Worm (Caenorhabditis elegans) whole organism, L3 larva: ENCODE measurements around the gene F26A10.2.

ENCODE experiments used
- R02D3.7 ChIP-seq: fragments of 150-350 bp; optimal IDR thresholded peaks from 2 replicates; lab custom pipeline; 2014; ENCODE audit warnings: missing biosample characterization, missing genetic modification characterization
- ZK546.5 ChIP-seq: sonication (generic microtip); optimal IDR thresholded peaks from 2 replicates; lab custom pipeline; 2017; ENCODE audit warnings: missing biosample characterization, missing genetic modification characterization
- aly-2 ChIP-seq: fragments of 150-350 bp; optimal IDR thresholded peaks from 2 replicates; lab custom pipeline; 2014; ENCODE audit warnings: missing biosample characterization, missing genetic modification characterization
- ama-1 ChIP-seq: fragments of 150-350 bp; optimal IDR thresholded peaks from 2 replicates; lab custom pipeline; 2018
- ceh-28 ChIP-seq: fragments of 150-350 bp; optimal IDR thresholded peaks from 2 replicates; lab custom pipeline; 2014; ENCODE audit warnings: missing biosample characterization, missing genetic modification reagents, missing genetic modification characterization
- ceh-82 ChIP-seq: fragments of 150-350 bp; optimal IDR thresholded peaks from 2 replicates; lab custom pipeline; 2014; ENCODE audit warnings: missing biosample characterization, missing genetic modification characterization
- ceh-9 ChIP-seq: sonication (generic microtip); optimal IDR thresholded peaks from 2 replicates; lab custom pipeline; 2018; ENCODE audit warnings: missing biosample characterization, missing genetic modification characterization
- daf-12 ChIP-seq: fragments of 150-350 bp; optimal IDR thresholded peaks from 2 replicates; lab custom pipeline; 2014; ENCODE audit warnings: missing biosample characterization, missing genetic modification reagents, missing genetic modification characterization
- egl-27 ChIP-seq: sonication (generic microtip); optimal IDR thresholded peaks from 4 replicates; lab custom pipeline; 2017; ENCODE audit warnings: missing biosample characterization, missing genetic modification reagents, missing genetic modification characterization
- elt-2 ChIP-seq: sonication (generic microtip); optimal IDR thresholded peaks from 2 replicates; lab custom pipeline; 2016; ENCODE audit warnings: missing genetic modification reagents, mild to moderate bottlenecking, missing genetic modification characterization, missing compliant biosample characterization
- elt-3 ChIP-seq, 3 experiments: fragments of 150-350 bp in 1 of 3; sonication (generic microtip) in 2 of 3; optimal IDR thresholded peaks; 2 replicates in 2 of 3; 4 replicates in 1 of 3; lab custom pipeline; 2014 to 2017; ENCODE audit warnings: missing biosample characterization in 3 of 3, missing genetic modification characterization in 3 of 3
- eor-1 ChIP-seq, 2 experiments: fragments of 150-350 bp; optimal IDR thresholded peaks; 2 replicates each; lab custom pipeline; 2014 to 2018; ENCODE audit warnings: missing biosample characterization in 2 of 2, missing genetic modification characterization in 2 of 2
- fkh-2 ChIP-seq: fragments of 150-350 bp; optimal IDR thresholded peaks from 2 replicates; lab custom pipeline; 2014; ENCODE audit warnings: missing biosample characterization, missing genetic modification reagents, missing genetic modification characterization
- fos-1 ChIP-seq: fragments of 150-350 bp; optimal IDR thresholded peaks from 2 replicates; lab custom pipeline; 2014; ENCODE audit warnings: missing biosample characterization, missing genetic modification characterization
- hmg-11 ChIP-seq: sonication (generic microtip); optimal IDR thresholded peaks from 2 replicates; lab custom pipeline; 2016; ENCODE audit warnings: missing genetic modification characterization, missing compliant biosample characterization
- lin-39 ChIP-seq: fragments of 150-350 bp; optimal IDR thresholded peaks from 2 replicates; lab custom pipeline; 2018; ENCODE audit warnings: missing biosample characterization, missing genetic modification reagents, missing genetic modification characterization
- mdl-1 ChIP-seq: fragments of 150-350 bp; optimal IDR thresholded peaks from 2 replicates; lab custom pipeline; 2014; ENCODE audit warnings: missing biosample characterization, missing genetic modification characterization
- mml-1 ChIP-seq: fragments of 150-350 bp; sonication (generic microtip); optimal IDR thresholded peaks from 3 replicates; lab custom pipeline; 2014; ENCODE audit warnings: missing biosample characterization, missing genetic modification characterization
- nfya-1 ChIP-seq: sonication (generic microtip); optimal IDR thresholded peaks from 2 replicates; lab custom pipeline; 2017; ENCODE audit warnings: missing genetic modification characterization, mild to moderate bottlenecking, missing compliant biosample characterization, antibody characterized with exemption, moderate library complexity; ENCODE audit not compliant: insufficient read depth
- nhr-11 ChIP-seq: fragments of 150-350 bp; optimal IDR thresholded peaks from 2 replicates; lab custom pipeline; 2014; ENCODE audit warnings: missing biosample characterization, missing genetic modification characterization
- nhr-12 ChIP-seq: fragments of 150-350 bp; optimal IDR thresholded peaks from 2 replicates; lab custom pipeline; 2014; ENCODE audit warnings: missing biosample characterization, missing genetic modification characterization
- nhr-23 ChIP-seq: fragments of 150-350 bp; optimal IDR thresholded peaks from 2 replicates; lab custom pipeline; 2014; ENCODE audit warnings: missing biosample characterization, missing genetic modification reagents, missing genetic modification characterization
- nhr-237 ChIP-seq: fragments of 150-350 bp; optimal IDR thresholded peaks from 2 replicates; lab custom pipeline; 2014; ENCODE audit warnings: missing biosample characterization, missing genetic modification characterization
- nhr-25 ChIP-seq: sonication (generic microtip); optimal IDR thresholded peaks from 2 replicates; lab custom pipeline; 2017; ENCODE audit warnings: missing biosample characterization, missing genetic modification characterization
- nhr-28 ChIP-seq: fragments of 150-350 bp; optimal IDR thresholded peaks from 2 replicates; lab custom pipeline; 2014; ENCODE audit warnings: missing biosample characterization, missing genetic modification characterization
- nhr-67 ChIP-seq: fragments of 150-350 bp; optimal IDR thresholded peaks from 2 replicates; lab custom pipeline; 2014; ENCODE audit warnings: missing biosample characterization, missing genetic modification characterization
- nhr-76 ChIP-seq: fragments of 150-350 bp; sonication (generic microtip); optimal IDR thresholded peaks from 5 replicates; lab custom pipeline; 2014; ENCODE audit warnings: missing biosample characterization, missing genetic modification characterization
- nhr-77 ChIP-seq: fragments of 150-350 bp; optimal IDR thresholded peaks from 2 replicates; lab custom pipeline; 2014; ENCODE audit warnings: missing biosample characterization, missing genetic modification characterization
- pha-4 ChIP-seq: fragments of 150-350 bp; optimal IDR thresholded peaks from 2 replicates; lab custom pipeline; 2014; ENCODE audit warnings: missing biosample characterization, missing genetic modification reagents, missing genetic modification characterization
- pqm-1 ChIP-seq: fragments of 150-350 bp; optimal IDR thresholded peaks from 2 replicates; lab custom pipeline; 2017; ENCODE audit warnings: missing biosample characterization, missing genetic modification characterization, inconsistent platforms
- sea-2 ChIP-seq: fragments of 150-350 bp; sonication (generic microtip); optimal IDR thresholded peaks from 4 replicates; lab custom pipeline; 2014; ENCODE audit warnings: missing biosample characterization, missing genetic modification reagents, missing genetic modification characterization
- snpc-4 ChIP-seq: fragments of 150-350 bp; optimal IDR thresholded peaks from 2 replicates; lab custom pipeline; 2014; ENCODE audit warnings: missing biosample characterization, missing genetic modification characterization
- unc-39 ChIP-seq: sonication (generic microtip); optimal IDR thresholded peaks from 4 replicates; lab custom pipeline; 2017; ENCODE audit warnings: missing biosample characterization, missing genetic modification characterization
- unc-62 ChIP-seq: fragments of 150-350 bp; sonication (generic microtip); optimal IDR thresholded peaks from 4 replicates; lab custom pipeline; 2014; ENCODE audit warnings: missing biosample characterization, missing genetic modification reagents, missing genetic modification characterization
- ztf-11 ChIP-seq: fragments of 150-350 bp; optimal IDR thresholded peaks from 2 replicates; lab custom pipeline; 2014; ENCODE audit warnings: missing biosample characterization, missing genetic modification characterization
- ztf-4 ChIP-seq: fragments of 150-350 bp; optimal IDR thresholded peaks from 2 replicates; lab custom pipeline; 2014; ENCODE audit warnings: missing biosample characterization, missing genetic modification characterization

F26A10.2 gene

DNA sequence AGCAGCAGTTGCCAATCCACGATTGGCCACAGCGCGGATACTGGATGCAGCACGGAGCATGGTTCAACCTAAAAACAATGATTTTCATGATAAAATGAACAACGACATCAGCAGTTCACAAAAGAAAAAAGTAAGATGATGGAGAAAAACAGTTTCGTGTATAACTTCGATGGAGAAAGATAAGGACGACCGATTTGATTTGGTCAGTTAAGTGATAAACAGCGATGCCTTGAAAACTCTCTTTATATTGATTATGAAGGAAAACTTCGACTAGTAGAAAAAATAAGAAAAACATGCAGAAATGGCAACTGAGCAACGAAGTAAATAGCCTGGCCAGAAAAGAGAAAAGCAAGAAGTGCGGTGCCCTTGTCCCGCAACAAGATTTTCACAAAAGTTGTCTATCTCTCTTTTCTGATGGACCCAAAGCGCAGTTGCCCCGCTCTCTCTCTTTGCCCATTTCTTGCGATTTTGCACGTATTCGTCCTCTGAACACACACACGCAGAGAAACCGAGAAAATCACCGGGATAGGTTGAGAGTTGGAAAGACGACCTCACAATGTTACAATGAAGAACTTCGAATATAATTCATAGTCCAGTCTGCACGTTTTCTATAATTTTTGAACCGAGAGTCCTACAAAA is 15.8 kb upstream of the F26A10.2 start, which contains the start of gene pcca-1:
Gene pcca-1, minus strand, starts transcription at position 68 of the 639 bp plus-strand sequence.
- TF ChIP-seq nhr-76 (no peak), fos-1 (no peak), aly-2 (tag; lab: Kevin White, UChicago) (no peak), nhr-237 (tag; lab: Kevin White, UChicago) (no peak), R02D3.7 (tag; lab: Kevin White, UChicago) (no peak), nhr-28 (tag; lab: Kevin White, UChicago) (no peak), nhr-77 (no peak), lin-39 (peak; percentile 6), fkh-2 (tag; lab: Kevin White, UChicago) (no peak), ceh-9 (tag; lab: Kevin White, UChicago) (no peak), mml-1 (tag; lab: Kevin White, UChicago) (no peak), nfya-1 (peak; percentile 47), pqm-1 (tag; lab: Kevin White, UChicago) (no peak), elt-2 (tag; lab: Kevin White, UChicago) (peak; percentile 46), mdl-1 (tag; lab: Kevin White, UChicago) (no peak), nhr-67 (tag; lab: Kevin White, UChicago) (no peak), nhr-25 (tag; lab: Kevin White, UChicago) (no peak), ceh-28 (tag; lab: Kevin White, UChicago) (peak; percentile 42), ama-1 (lab: Kevin White, UChicago) (no peak), ztf-4 (tag; lab: Kevin White, UChicago) (no peak), ZK546.5 (tag; lab: Kevin White, UChicago) (no peak), nhr-23 (tag; lab: Kevin White, UChicago) (no peak)

ce11 chrX:7659591-7660433 is 14.6 kb upstream of the F26A10.2 start:
- TF ChIP-seq nfya-1 (peak; percentile 10), egl-27 (tag; lab: Kevin White, UChicago) (no peak), elt-3 (tag; optimal IDR thresholded peaks at IDR 0.05; lab: Kevin White, UChicago) (no peak), lin-39 (no peak)
- TF ChIP-seq, all 47 proteins: peak for 1

- no peak for TF ChIP-seq sea-2 (GFP tag; lab: Kevin White, UChicago)
- no peak for TF ChIP-seq nhr-11
- TF ChIP-seq snpc-4 (tag; lab: Kevin White, UChicago) = no peak
- TF ChIP-seq nhr-237 (tag; lab: Kevin White, UChicago) = no peak
- TF ChIP-seq nhr-12 (tag; lab: Kevin White, UChicago) = no peak
- TF ChIP-seq unc-39 (tag; lab: Kevin White, UChicago) = no peak
- TF ChIP-seq nhr-25 (tag; lab: Kevin White, UChicago) = no peak
Observed at ce11 chrX:7656875-7657274, 11.7 kb upstream of the F26A10.2 start, which contains the start of gene F27D9.12. TSS of gene F27D9.12 (minus strand) at chrX:7656975.

DNA sequence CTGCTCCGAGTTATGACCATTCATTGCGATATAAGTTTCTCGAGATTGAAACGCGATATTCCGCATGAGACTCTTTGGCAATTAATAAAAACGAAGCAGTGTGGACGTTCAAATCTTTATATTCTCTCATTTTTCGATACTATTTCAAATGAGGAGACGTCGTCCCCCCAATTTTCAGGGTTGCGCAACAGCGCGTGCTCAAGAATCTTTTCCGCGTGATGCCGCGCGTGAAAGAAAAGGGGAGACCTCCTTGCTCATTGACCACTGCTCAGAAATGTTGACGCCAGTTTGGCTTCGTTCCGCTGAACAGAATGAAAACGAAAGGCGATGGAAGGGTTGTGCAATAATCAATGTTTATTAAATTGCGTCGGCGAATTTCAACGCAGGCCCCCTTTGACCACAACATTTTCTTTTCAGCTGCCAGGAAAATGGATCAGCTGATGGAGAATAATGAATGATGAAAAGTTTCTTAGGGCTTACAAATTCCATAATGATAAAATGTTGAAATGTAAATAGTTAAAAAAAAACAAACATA is 10.3 kb upstream of the F26A10.2 start:
- TF ChIP-seq nfya-1 (peak; percentile 42), daf-12 (tag; lab: Kevin White, UChicago) (no peak)

DNA sequence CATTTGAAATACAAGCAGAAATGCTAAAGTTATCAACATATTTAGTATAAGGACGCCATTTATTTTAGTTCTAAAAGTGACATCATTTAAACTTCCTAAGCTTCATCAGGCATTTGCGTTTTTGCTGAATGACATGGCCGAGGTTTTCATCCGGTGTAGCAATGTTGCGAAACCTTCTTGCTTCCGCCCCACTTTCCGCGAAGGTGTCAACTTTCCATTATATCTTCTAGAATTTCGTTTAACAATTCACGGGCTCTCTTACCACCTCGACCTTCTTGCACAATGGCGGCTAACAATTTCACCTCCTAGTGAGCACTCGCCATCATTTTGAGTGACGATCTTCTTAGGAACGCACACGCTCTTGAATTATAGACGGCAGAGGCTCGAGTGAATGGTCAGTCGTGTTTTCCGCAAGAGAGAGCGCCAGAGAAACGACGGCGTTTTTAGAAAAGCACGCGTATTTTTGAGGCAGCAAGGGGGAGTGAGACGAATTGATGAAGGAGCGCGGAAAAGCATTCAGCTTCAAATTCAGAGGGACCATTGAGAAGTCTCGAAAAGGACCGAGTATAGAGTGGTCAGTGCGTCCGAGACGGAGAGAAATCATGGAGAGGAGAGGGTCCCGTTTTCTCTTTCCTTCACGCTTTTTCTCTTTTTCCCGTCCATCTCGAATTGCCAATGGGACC is 8.6 kb upstream of the F26A10.2 start:
- TF ChIP-seq mdl-1 (tag; lab: Kevin White, UChicago) (peak; percentile 28), pha-4 (tag; lab: Kevin White, UChicago) (no peak), ztf-4 (tag; lab: Kevin White, UChicago) (no peak), ztf-11 (tag; lab: Kevin White, UChicago) (no peak), eor-1 (tag; optimal IDR thresholded peaks at IDR 0.05; lab: Kevin White, UChicago) (no peak), fkh-2 (tag; lab: Kevin White, UChicago) (no peak), lin-39 (peak; percentile 50), nfya-1 (peak; percentile 73), hmg-11 (tag; lab: Kevin White, UChicago) (peak; percentile 19), unc-62 (GFP tag; lab: Kevin White, UChicago) (no peak), ceh-82 (tag; lab: Kevin White, UChicago) (no peak), ceh-28 (tag; lab: Kevin White, UChicago) (no peak), elt-3 (tag; optimal IDR thresholded peaks at IDR 0.05; lab: Kevin White, UChicago) (no peak)
